Fruit fly (Drosophila melanogaster): ENCODE results near the gene PH4alphaNE1.
A peak's percentile ranks its signal among the peaks of the same experiment; 100 is the strongest.

PH4alphaNE1 gene

dm6 chr3R:30470690-30471089, 29.4 kb downstream of the PH4alphaNE1 start:
- TF ChIP-seq OdsH (GFP tag; optimal IDR thresholded peaks at IDR 0.05) (no peak), CG3919 (GFP tag; optimal IDR thresholded peaks at IDR 0.05) (no peak), fd59A (GFP tag; optimal IDR thresholded peaks at IDR 0.05) (no peak), CG8319 (GFP tag; optimal IDR thresholded peaks at IDR 0.05) (no peak), eg (GFP tag; IDR thresholded peaks at IDR 0.05) (no peak), net (GFP tag; optimal IDR thresholded peaks at IDR 0.05) (no peak), fd85E (GFP tag; optimal IDR thresholded peaks at IDR 0.05) (no peak), Eip78C (GFP tag) (no peak), CG6163 (GFP tag; IDR thresholded peaks at IDR 0.05) (no peak), CG10669 (GFP tag; optimal IDR thresholded peaks at IDR 0.05) (no peak), CG7368 (GFP tag; optimal IDR thresholded peaks at IDR 0.05) (no peak), spab (GFP tag; optimal IDR thresholded peaks at IDR 0.05) (no peak), Met (GFP tag; optimal IDR thresholded peaks at IDR 0.05) (no peak), CG8119 (GFP tag; IDR thresholded peaks at IDR 0.05) (no peak), Sox102F (GFP tag; optimal IDR thresholded peaks at IDR 0.05) (no peak), CG34406 (GFP tag; optimal IDR thresholded peaks at IDR 0.05) (no peak)

dm6 chr3R:30467062-30467461, 33.1 kb downstream of the PH4alphaNE1 start:
- TF ChIP-seq svp (GFP tag) (peak; percentile 20), CG6163 (GFP tag; IDR thresholded peaks at IDR 0.05) (no peak)

dm6 chr3R:30466515-30466914, 33.6 kb downstream of the PH4alphaNE1 start:
- no peak for TF ChIP-seq dsx (GFP tag; optimal IDR thresholded peaks at IDR 0.05; ENCODE audit: poor library complexity, severe bottlenecking)
- no peak for TF ChIP-seq Sox15 (GFP tag; optimal IDR thresholded peaks at IDR 0.05)
- 0 out of 3 replicates have a peak, but pooled peaks have one; percentile 36 for TF ChIP-seq CG6163 (GFP tag; IDR thresholded peaks at IDR 0.05)
- no peak for TF ChIP-seq Eip75B (GFP tag; optimal IDR thresholded peaks at IDR 0.05)
- peak; percentile 13 for TF ChIP-seq vri (GFP tag; optimal IDR thresholded peaks at IDR 0.05)
- peak; percentile 7 for TF ChIP-seq CG1621 (tag; optimal IDR thresholded peaks at IDR 0.05)
- no peak for TF ChIP-seq CG34406 (GFP tag; optimal IDR thresholded peaks at IDR 0.05)
- peak; percentile 17 for TF ChIP-seq CG6276 (GFP tag; optimal IDR thresholded peaks at IDR 0.05)
- TF ChIP-seq CG11902 (GFP tag; optimal IDR thresholded peaks at IDR 0.05): no peak
- TF ChIP-seq topi (GFP tag; optimal IDR thresholded peaks at IDR 0.05): no peak
- TF ChIP-seq net (GFP tag; optimal IDR thresholded peaks at IDR 0.05): no peak
- peak; percentile 59 for TF ChIP-seq Eip78C (GFP tag)
- TF ChIP-seq svp (GFP tag): peak; percentile 83

dm6 chr3R:30465775-30466494, 34.2 kb downstream of the PH4alphaNE1 start, which contains the start of gene PH4alphaEFB:
Gene PH4alphaEFB (plus strand): TSS chr3R:30466050.
- TF ChIP-seq Sox14 (GFP tag; optimal IDR thresholded peaks at IDR 0.05): peak; percentile 37
- peak; percentile 30 to 49 for TF ChIP-seq ss (GFP tag; optimal IDR thresholded peaks at IDR 0.05)
- TF ChIP-seq CG3919 (GFP tag; optimal IDR thresholded peaks at IDR 0.05): no peak
- TF ChIP-seq Eip78C (GFP tag): peak; percentile 62
- TF ChIP-seq Eip75B (GFP tag; optimal IDR thresholded peaks at IDR 0.05): no peak
- TF ChIP-seq fkh (GFP tag; optimal IDR thresholded peaks at IDR 0.05): peak; percentile 49
- peak; percentile 11; the same call in 1 of the 3 replicates for TF ChIP-seq CG6163 (GFP tag; IDR thresholded peaks at IDR 0.05)
- peak; percentile 41 for TF ChIP-seq CG9139 (GFP tag; optimal IDR thresholded peaks at IDR 0.05)
- peak; percentile 11 for TF ChIP-seq CG6854 (GFP tag; optimal IDR thresholded peaks at IDR 0.05)
- TF ChIP-seq spab (GFP tag; optimal IDR thresholded peaks at IDR 0.05): no peak
- TF ChIP-seq dsx (GFP tag; optimal IDR thresholded peaks at IDR 0.05; ENCODE audit: poor library complexity, severe bottlenecking): peak; percentile 62
- no peak for TF ChIP-seq Met (GFP tag; optimal IDR thresholded peaks at IDR 0.05)
- no peak for TF ChIP-seq Smox (GFP tag; optimal IDR thresholded peaks at IDR 0.05)
- peak; percentile 15 for TF ChIP-seq fd85E (GFP tag; optimal IDR thresholded peaks at IDR 0.05)

dm6 chr3R:30464244-30464643, 35.9 kb downstream of the PH4alphaNE1 start:
- TF ChIP-seq net (GFP tag; optimal IDR thresholded peaks at IDR 0.05) (no peak), CG6276 (GFP tag; optimal IDR thresholded peaks at IDR 0.05) (no peak), cyc (GFP tag; optimal IDR thresholded peaks at IDR 0.05) (no peak), Hr4 (GFP tag; optimal IDR thresholded peaks at IDR 0.05) (no peak), CG32006 (GFP tag; optimal IDR thresholded peaks at IDR 0.05) (no peak), Hr39 (GFP tag; optimal IDR thresholded peaks at IDR 0.05) (no peak), CG34406 (GFP tag; optimal IDR thresholded peaks at IDR 0.05) (no peak), vri (GFP tag; optimal IDR thresholded peaks at IDR 0.05) (no peak), fd59A (GFP tag; optimal IDR thresholded peaks at IDR 0.05) (no peak), pdm3 (GFP tag; optimal IDR thresholded peaks at IDR 0.05) (no peak), CG11294 (GFP tag; IDR thresholded peaks at IDR 0.05) (no peak), Ets96B (tag; optimal IDR thresholded peaks at IDR 0.05) (no peak), fd85E (GFP tag; optimal IDR thresholded peaks at IDR 0.05) (no peak), CG8319 (GFP tag; optimal IDR thresholded peaks at IDR 0.05) (no peak), CG7368 (GFP tag; optimal IDR thresholded peaks at IDR 0.05) (no peak), CG3919 (GFP tag; optimal IDR thresholded peaks at IDR 0.05) (no peak), CG1621 (tag; optimal IDR thresholded peaks at IDR 0.05) (no peak)
